Fruit fly (Drosophila melanogaster) whole organism, adult: Measurements from ENCODE around the gene mnd.

Source experiments
- CG11617 ChIP-seq: fragments of 200-800 bp; sonication (Bioruptor generic); optimal IDR thresholded peaks from 2 replicates; lab custom pipeline; 2017; ENCODE audit warnings: mild to moderate bottlenecking, missing biosample characterization, missing genetic modification reagents, missing genetic modification characterization
- CG12768 ChIP-seq: fragments of 200-800 bp; sonication (Bioruptor generic); optimal IDR thresholded peaks from 2 replicates; lab custom pipeline; 2017; ENCODE audit warnings: missing biosample characterization, missing genetic modification characterization, mild to moderate bottlenecking, moderate library complexity, missing genetic modification reagents
- CG14711 ChIP-seq: fragments of 200-800 bp; sonication (Bioruptor generic); optimal IDR thresholded peaks from 2 replicates; lab custom pipeline; 2018; ENCODE audit warnings: missing biosample characterization, mild to moderate bottlenecking, missing genetic modification characterization, moderate library complexity
- CG1620 ChIP-seq: fragments of 200-800 bp; sonication (Bioruptor generic); optimal IDR thresholded peaks from 2 replicates; lab custom pipeline; 2016; ENCODE audit warnings: missing biosample characterization, missing genetic modification characterization
- CG33017 ChIP-seq: fragments of 200-800 bp; sonication (Bioruptor generic); optimal IDR thresholded peaks from 2 replicates; lab custom pipeline; 2018; ENCODE audit warnings: missing biosample characterization, mild to moderate bottlenecking, missing genetic modification characterization, moderate library complexity
- CG5204 ChIP-seq: fragments of 200-800 bp; sonication (Bioruptor generic); optimal IDR thresholded peaks from 2 replicates; lab custom pipeline; 2016; ENCODE audit warnings: missing biosample characterization, missing genetic modification characterization
- CG7045 ChIP-seq: fragments of 200-800 bp; sonication (Bioruptor generic); optimal IDR thresholded peaks from 2 replicates; lab custom pipeline; 2017; ENCODE audit warnings: missing biosample characterization, mild to moderate bottlenecking, missing genetic modification characterization
- CG7101 ChIP-seq: fragments of 200-800 bp; sonication (Bioruptor generic); optimal IDR thresholded peaks from 2 replicates; lab custom pipeline; 2018; ENCODE audit warnings: missing biosample characterization, mild to moderate bottlenecking, missing genetic modification characterization, moderate library complexity
- Clk ChIP-seq: fragments of 200-800 bp; sonication (Bioruptor generic); optimal IDR thresholded peaks from 2 replicates; lab custom pipeline; 2017; ENCODE audit warnings: missing biosample characterization, missing genetic modification characterization
- Crg-1 ChIP-seq: fragments of 200-800 bp; sonication (Bioruptor generic); optimal IDR thresholded peaks from 2 replicates; lab custom pipeline; 2016; ENCODE audit warnings: missing biosample characterization, missing genetic modification characterization
- Hr96 ChIP-seq: fragments of 200-800 bp; sonication (Bioruptor generic); optimal IDR thresholded peaks from 2 replicates; lab custom pipeline; 2016; ENCODE audit warnings: missing biosample characterization, missing genetic modification characterization
- Mnt ChIP-seq: fragments of 200-800 bp; sonication (Bioruptor generic); optimal IDR thresholded peaks from 2 replicates; lab custom pipeline; 2016; ENCODE audit warnings: missing biosample characterization, mild to moderate bottlenecking, missing genetic modification characterization
- bab1 ChIP-seq: fragments of 200-800 bp; sonication (Bioruptor generic); optimal IDR thresholded peaks from 3 replicates; lab custom pipeline; 2019; ENCODE audit warnings: missing biosample characterization, mild to moderate bottlenecking, missing genetic modification characterization, moderate library complexity
- cic ChIP-seq: fragments of 200-800 bp; sonication (Bioruptor generic); optimal IDR thresholded peaks from 2 replicates; lab custom pipeline; 2017; ENCODE audit warnings: missing biosample characterization, mild to moderate bottlenecking, missing genetic modification characterization, moderate library complexity
- cnc ChIP-seq, 2 experiments: fragments of >200 bp; optimal IDR thresholded peaks; 2 replicates each; lab custom pipeline; 2017
- kay ChIP-seq: fragments of 200-800 bp; sonication (Bioruptor generic); peaks from one replicate; lab custom pipeline; 2016; ENCODE audit warnings: missing biosample characterization, missing genetic modification characterization, borderline replicate concordance
- ovo ChIP-seq: fragments of 200-800 bp; sonication (Bioruptor generic); optimal IDR thresholded peaks from 2 replicates; lab custom pipeline; 2016; ENCODE audit warnings: missing biosample characterization, missing genetic modification characterization
- pad ChIP-seq: fragments of 200-800 bp; sonication (Bioruptor generic); optimal IDR thresholded peaks from 3 replicates; lab custom pipeline; 2017; ENCODE audit warnings: missing biosample characterization, missing genetic modification characterization, mild to moderate bottlenecking, moderate library complexity, missing genetic modification reagents
- tj ChIP-seq: fragments of 200-800 bp; sonication (Bioruptor generic); optimal IDR thresholded peaks from 3 replicates; lab custom pipeline; 2017; ENCODE audit warnings: missing biosample characterization, mild to moderate bottlenecking, missing genetic modification characterization, moderate library complexity
- toe ChIP-seq: fragments of 200-800 bp; sonication (Bioruptor generic); optimal IDR thresholded peaks from 2 replicates; lab custom pipeline; 2016; ENCODE audit warnings: missing biosample characterization, missing genetic modification characterization

The mnd gene

DNA sequence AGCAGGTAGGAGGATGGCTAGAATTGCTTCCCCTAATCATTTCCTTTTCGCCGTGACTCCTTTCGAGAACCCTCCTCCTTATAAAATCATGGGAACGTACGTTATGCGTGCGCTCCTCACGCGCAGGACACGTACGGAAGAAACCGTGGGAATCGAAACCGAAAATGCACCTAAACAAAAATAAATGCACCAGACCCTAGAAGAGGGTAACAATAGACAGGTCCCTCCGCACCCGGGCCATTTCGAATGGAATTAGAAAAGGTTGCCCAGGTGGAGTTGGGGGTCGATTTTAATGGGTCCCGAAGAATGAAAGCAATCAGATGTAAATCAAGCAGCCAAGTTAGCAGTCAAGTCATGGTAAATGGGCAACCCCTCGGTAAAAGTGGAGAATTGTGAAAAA lies 5.6 kb upstream of the mnd start, which contains the start of gene CG3349:
TSS of gene CG3349 (plus strand) at position 289 of the 400 bp plus-strand sequence.
- no peak for TF ChIP-seq Mnt (GFP tag; lab: Kevin White, UChicago)
- no peak for TF ChIP-seq CG1620 (GFP tag; lab: Kevin White, UChicago)
- no peak for TF ChIP-seq Hr96 (GFP tag; lab: Kevin White, UChicago)
- no peak for TF ChIP-seq toe (GFP tag; lab: Kevin White, UChicago)
- no peak for TF ChIP-seq kay (GFP tag; lab: Kevin White, UChicago)
- no peak for TF ChIP-seq CG11617 (GFP tag; lab: Kevin White, UChicago)
- no peak for TF ChIP-seq Clk
- TF ChIP-seq CG14711 (tag; lab: Kevin White, UChicago): no peak
- TF ChIP-seq tj: no peak
- no peak for TF ChIP-seq ovo (GFP tag; lab: Kevin White, UChicago)

DNA sequence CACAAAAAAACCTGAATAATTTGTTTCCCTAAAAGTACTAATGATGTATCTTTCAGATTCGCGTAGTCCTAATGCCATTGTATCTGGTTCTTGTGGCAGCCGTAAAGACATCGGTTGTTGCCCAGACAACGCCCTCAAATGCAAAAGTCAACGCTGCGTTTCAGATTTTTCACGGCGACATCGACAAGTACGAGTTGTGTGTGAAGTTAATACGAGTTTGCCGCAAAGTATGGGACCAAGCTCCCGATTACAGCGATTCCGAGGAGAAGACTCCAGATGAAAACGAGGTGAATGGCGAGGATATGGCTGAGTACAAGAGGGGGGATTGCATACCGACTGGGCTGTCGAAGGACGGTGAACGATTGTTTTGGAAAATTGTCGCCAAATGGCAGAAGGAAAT lies 4.9 kb upstream of the mnd start:
- TF ChIP-seq CG5204 (GFP tag; lab: Kevin White, UChicago): no peak
- no peak for TF ChIP-seq tj
- no peak for TF ChIP-seq cic (GFP tag; lab: Kevin White, UChicago)
- no peak for TF ChIP-seq CG7101 (tag; lab: Kevin White, UChicago)
- TF ChIP-seq toe (GFP tag; lab: Kevin White, UChicago): no peak
- no peak for TF ChIP-seq CG7045
- no peak for TF ChIP-seq cnc (optimal IDR thresholded peaks at IDR 0.05; lab: Kevin White, UChicago)
- TF ChIP-seq Mnt (GFP tag; lab: Kevin White, UChicago): no peak
- no peak for TF ChIP-seq ovo (GFP tag; lab: Kevin White, UChicago)
- no peak for TF ChIP-seq CG1620 (GFP tag; lab: Kevin White, UChicago)
- no peak for TF ChIP-seq Clk
- no peak for TF ChIP-seq CG11617 (GFP tag; lab: Kevin White, UChicago)
- TF ChIP-seq pad (GFP tag; lab: Kevin White, UChicago): no peak
- TF ChIP-seq bab1 (GFP tag; lab: Kevin White, UChicago): no peak
- no peak for TF ChIP-seq Hr96 (GFP tag; lab: Kevin White, UChicago)
- TF ChIP-seq CG14711 (tag; lab: Kevin White, UChicago): no peak
- TF ChIP-seq kay (GFP tag; lab: Kevin White, UChicago): no peak
- no peak for TF ChIP-seq CG12768
- no peak for TF ChIP-seq Crg-1 (GFP tag; lab: Kevin White, UChicago)

DNA sequence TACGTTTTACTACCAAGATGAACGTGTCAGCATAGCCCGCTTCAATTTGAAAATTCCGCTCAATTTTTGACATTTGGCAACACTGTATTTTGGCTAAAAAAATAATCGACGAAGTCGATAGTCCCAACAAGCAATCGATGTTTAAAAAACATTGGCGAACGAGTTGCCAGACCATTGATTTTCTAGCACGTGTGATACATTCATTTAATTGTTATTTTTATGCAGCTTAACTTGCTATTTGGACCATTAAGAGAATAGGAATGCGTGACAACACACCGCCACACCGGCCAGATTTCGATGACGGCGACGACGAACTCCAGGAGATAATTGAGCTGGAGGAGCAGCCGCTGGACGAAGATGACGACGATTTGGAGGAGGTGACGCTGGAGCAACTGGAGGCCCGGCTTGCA lies 2.2 kb upstream of the mnd start, which contains the start of gene CG5114:
TSS of gene CG5114 (plus strand) at position 161 of the 410 bp plus-strand sequence.
- no peak for TF ChIP-seq toe (GFP tag; lab: Kevin White, UChicago)
- peak; percentile 36 for TF ChIP-seq CG7101 (tag; lab: Kevin White, UChicago)
- TF ChIP-seq CG14711 (tag; lab: Kevin White, UChicago): peak; percentile 42
- peak; percentile 70 for TF ChIP-seq bab1 (GFP tag; lab: Kevin White, UChicago)
- no peak for TF ChIP-seq tj
- TF ChIP-seq cic (GFP tag; lab: Kevin White, UChicago): peak; percentile 36
- peak; percentile 11 for TF ChIP-seq CG7045
- TF ChIP-seq cnc (optimal IDR thresholded peaks at IDR 0.05; lab: Kevin White, UChicago): no peak
- TF ChIP-seq Mnt (GFP tag; lab: Kevin White, UChicago): peak; percentile 98
- no peak for TF ChIP-seq kay (GFP tag; lab: Kevin White, UChicago)
- TF ChIP-seq CG5204 (GFP tag; lab: Kevin White, UChicago): no peak
- TF ChIP-seq CG12768: peak; percentile 58
- peak; percentile 50 for TF ChIP-seq pad (GFP tag; lab: Kevin White, UChicago)
- no peak for TF ChIP-seq CG11617 (GFP tag; lab: Kevin White, UChicago)
- TF ChIP-seq ovo (GFP tag; lab: Kevin White, UChicago): no peak
- peak; percentile 23 for TF ChIP-seq CG33017 (tag; lab: Kevin White, UChicago)
- TF ChIP-seq CG1620 (GFP tag; lab: Kevin White, UChicago): peak; percentile 46
- peak; percentile 44 for TF ChIP-seq Crg-1 (GFP tag; lab: Kevin White, UChicago)

DNA sequence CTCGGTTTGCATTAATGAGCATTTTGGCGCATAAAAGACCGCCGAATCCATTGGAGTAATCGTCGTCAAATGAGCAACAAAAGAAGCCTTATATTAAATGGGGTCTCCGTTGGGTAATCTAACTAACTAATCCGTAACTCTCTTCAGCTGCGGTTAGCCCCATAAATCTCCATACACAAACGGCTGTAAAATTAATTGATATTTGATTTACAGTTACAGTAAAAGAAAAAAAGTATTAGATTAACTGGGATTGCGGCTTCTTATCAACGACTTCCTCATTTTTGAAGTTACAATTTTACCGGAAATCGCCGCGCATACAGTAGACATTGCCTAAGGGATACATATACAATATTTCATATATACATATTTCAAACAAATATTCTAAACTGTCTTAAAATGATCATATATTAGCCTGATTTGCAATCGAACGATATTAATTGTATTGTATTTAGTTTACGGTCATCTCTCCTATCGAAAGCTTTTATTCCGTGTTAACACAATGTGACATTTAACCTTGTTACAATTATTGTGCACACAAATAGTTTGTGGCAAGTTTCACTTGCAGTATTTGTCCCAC lies 1.5 kb downstream of the mnd start:
- TF ChIP-seq CG14711 (tag; lab: Kevin White, UChicago): no peak
- TF ChIP-seq kay (GFP tag; lab: Kevin White, UChicago): peak; percentile 37

DNA sequence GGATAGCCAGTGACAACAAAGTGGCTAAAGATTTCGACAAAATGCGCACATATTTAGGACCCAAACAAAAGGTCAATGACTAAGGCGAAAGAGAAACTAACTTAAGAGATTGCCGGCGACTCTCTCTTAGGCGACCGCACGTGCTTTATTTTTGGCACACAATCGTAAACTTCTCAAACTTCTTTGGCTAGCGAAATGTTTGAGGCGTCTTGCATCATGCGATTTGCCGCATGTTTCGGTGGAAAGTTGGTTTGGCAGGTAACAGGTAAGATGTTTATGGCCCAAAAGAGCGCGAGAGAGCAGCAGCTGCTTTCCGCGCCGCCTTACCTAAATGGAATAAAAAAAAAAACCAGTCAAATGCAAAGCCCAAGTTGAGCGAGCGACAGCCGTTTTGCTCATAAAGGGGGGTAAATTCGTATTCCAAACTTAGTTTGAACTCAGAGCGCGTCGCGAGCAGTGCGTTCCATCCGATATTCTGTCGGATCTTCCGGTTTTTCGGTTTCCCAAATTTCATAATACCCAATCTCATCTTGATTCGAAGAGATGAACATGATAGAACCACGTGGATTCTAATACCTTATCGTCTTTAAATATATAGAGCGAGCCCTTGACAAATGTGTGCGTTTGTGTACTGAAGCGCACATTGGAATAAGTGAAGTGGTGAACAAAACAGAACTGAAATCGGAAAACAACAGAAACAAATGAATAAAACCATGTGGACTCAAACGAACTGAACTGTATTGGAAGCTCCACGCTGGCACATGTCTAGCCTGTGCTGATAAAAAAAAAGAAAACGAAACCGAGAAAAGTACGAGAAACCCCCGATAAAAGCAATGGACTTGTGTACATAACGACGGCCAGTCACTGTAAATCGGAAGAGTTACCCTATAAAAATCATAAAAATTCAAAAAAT lies 2.3 kb downstream of the mnd start:
- TF ChIP-seq bab1 (GFP tag; lab: Kevin White, UChicago): no peak
- no peak for TF ChIP-seq tj
- TF ChIP-seq kay (GFP tag; lab: Kevin White, UChicago): no peak
- TF ChIP-seq cic (GFP tag; lab: Kevin White, UChicago): peak; percentile 12
- TF ChIP-seq toe (GFP tag; lab: Kevin White, UChicago): no peak
- no peak for TF ChIP-seq CG1620 (GFP tag; lab: Kevin White, UChicago)
- TF ChIP-seq Clk: no peak
- TF ChIP-seq CG11617 (GFP tag; lab: Kevin White, UChicago): no peak
- no peak for TF ChIP-seq CG7045
- no peak for TF ChIP-seq ovo (GFP tag; lab: Kevin White, UChicago)
- TF ChIP-seq cnc (optimal IDR thresholded peaks at IDR 0.05; lab: Kevin White, UChicago): no peak
- no peak for TF ChIP-seq pad (GFP tag; lab: Kevin White, UChicago)
- no peak for TF ChIP-seq CG5204 (GFP tag; lab: Kevin White, UChicago)
- TF ChIP-seq CG12768: peak; percentile 23
- no peak for TF ChIP-seq Crg-1 (GFP tag; lab: Kevin White, UChicago)
- TF ChIP-seq CG14711 (tag; lab: Kevin White, UChicago): no peak
- TF ChIP-seq Mnt (GFP tag; lab: Kevin White, UChicago): peak; percentile 58
- TF ChIP-seq CG33017 (tag; lab: Kevin White, UChicago): no peak
